Fruit fly (Drosophila melanogaster) whole organism: ENCODE data around the gene Ctl1.

Experiments used
- CG8478 ChIP-seq: fragments of >200 bp; optimal IDR thresholded peaks from 2 replicates; lab custom pipeline; 2018; ENCODE audit warnings: inconsistent platforms
- Dll ChIP-seq: fragments of >200 bp; optimal IDR thresholded peaks from 2 replicates; lab custom pipeline; 2017
- EcR ChIP-seq, 2 experiments: fragments of >200 bp; optimal IDR thresholded peaks; 2 replicates each; lab custom pipeline; 2017; ENCODE audit warnings: missing biosample characterization in 2 of 2, missing genetic modification characterization in 2 of 2, missing genetic modification reagents in 2 of 2
- pan ChIP-seq: fragments of >200 bp; optimal IDR thresholded peaks from 2 replicates; lab custom pipeline; 2017
- psq ChIP-seq: fragments of >200 bp; optimal IDR thresholded peaks from 2 replicates; lab custom pipeline; 2017
- usp ChIP-seq: fragments of >200 bp; optimal IDR thresholded peaks from 2 replicates; lab custom pipeline; 2017; ENCODE audit warnings: missing biosample characterization, missing genetic modification characterization, mixed read lengths

Ctl1 gene

dm6 chr3L:4322032-4322617 is 44.4 kb downstream of the Ctl1 start, which contains the start of gene CG15014:
Gene CG15014 (minus strand): TSS chr3L:4322259.
- TF ChIP-seq CG8478 (lab: Kevin White, UChicago), result no peak
- TF ChIP-seq Dll, result no peak
- TF ChIP-seq usp (GFP tag; lab: Kevin White, UChicago), result no peak
- TF ChIP-seq EcR (GFP tag; optimal IDR thresholded peaks at IDR 0.05; lab: Kevin White, UChicago), result no peak
- TF ChIP-seq pan (lab: Kevin White, UChicago), result no peak
- no peak for TF ChIP-seq psq (lab: Kevin White, UChicago)

- no peak for TF ChIP-seq usp (GFP tag; lab: Kevin White, UChicago)
- TF ChIP-seq Dll, result no peak
Observed at dm6 chr3L:4328048-4328447, 50.3 kb downstream of the Ctl1 start.
